Worm (Caenorhabditis elegans) whole organism, midembryonic: ENCODE data around the gene F54D5.5.

Experiments
- flt-1 ChIP-seq: fragments of 200-800 bp; sonication (Bioruptor generic); IDR thresholded peaks from 2 replicates; pipeline ENCODE4 v1.3.6; 2022; ENCODE audit warnings: missing genetic modification characterization, missing compliant biosample characterization
- klf-2 ChIP-seq: fragments of 200-800 bp; sonication (Bioruptor generic); conservative IDR thresholded peaks from 2 replicates; pipeline ENCODE4 v1.3.6; 2022; ENCODE audit warnings: missing genetic modification reagents, missing genetic modification characterization, missing compliant biosample characterization
- med-1 ChIP-seq: sonication (generic microtip); optimal IDR thresholded peaks from 2 replicates; lab custom pipeline; 2017; ENCODE audit warnings: missing genetic modification characterization, mild to moderate bottlenecking, missing compliant biosample characterization, antibody characterized with exemption, missing genetic modification reagents; ENCODE audit not compliant: insufficient read depth
- ref-1 ChIP-seq: fragments of 200-800 bp; sonication (Bioruptor generic); conservative IDR thresholded peaks from 2 replicates; pipeline ENCODE4 v1.3.6; 2022; ENCODE audit warnings: missing genetic modification reagents, missing genetic modification characterization, missing compliant biosample characterization
- tab-1 ChIP-seq: fragments of 200-800 bp; sonication (Bioruptor generic); IDR thresholded peaks from 2 replicates; pipeline ENCODE4 v1.3.6; 2022; ENCODE audit warnings: missing genetic modification characterization, missing compliant biosample characterization
- ztf-29 ChIP-seq: fragments of 200-800 bp; sonication (Bioruptor generic); IDR thresholded peaks from 2 replicates; pipeline ENCODE4 v1.3.6; 2022; ENCODE audit warnings: missing genetic modification reagents, missing genetic modification characterization, missing compliant biosample characterization

ce11 chrII:11542958-11543357 lies 23.9 kb downstream of the F54D5.5 start:
- TF ChIP-seq flt-1 (GFP tag; lab: Robert Waterston, UW), result no peak
- TF ChIP-seq tab-1 (GFP tag; lab: Robert Waterston, UW), result no peak
- no peak for TF ChIP-seq klf-2 (GFP tag; lab: Robert Waterston, UW)
- no peak for TF ChIP-seq med-1 (GFP tag; lab: Kevin White, UChicago)
- TF ChIP-seq ztf-29 (GFP tag; lab: Robert Waterston, UW), result no peak
- no peak for TF ChIP-seq ref-1
